Worm (Caenorhabditis elegans) whole organism, L4 larva: ENCODE results near the gene C14C11.2.

ENCODE experiments used
- F10B5.3 ChIP-seq: sonication (generic microtip); optimal IDR thresholded peaks from 2 replicates; lab custom pipeline; 2016; ENCODE audit warnings: mild to moderate bottlenecking, missing genetic modification characterization, missing compliant biosample characterization
- ces-1 ChIP-seq: fragments of 150-350 bp; sonication (generic microtip); optimal IDR thresholded peaks from 4 replicates; lab custom pipeline; 2014; ENCODE audit warnings: missing biosample characterization, missing genetic modification reagents, missing genetic modification characterization
- daf-12 ChIP-seq: fragments of 150-350 bp; optimal IDR thresholded peaks from 2 replicates; lab custom pipeline; 2014; ENCODE audit warnings: missing biosample characterization, missing genetic modification reagents, missing genetic modification characterization
- fkh-10 ChIP-seq: fragments of 150-350 bp; optimal IDR thresholded peaks from 2 replicates; lab custom pipeline; 2014; ENCODE audit warnings: missing biosample characterization, missing genetic modification reagents, missing genetic modification characterization
- lin-1 ChIP-seq: fragments of 200-800 bp; sonication (Bioruptor generic); IDR thresholded peaks from 2 replicates; pipeline ENCODE4 v1.3.6; 2022; ENCODE audit warnings: missing genetic modification reagents, missing genetic modification characterization, missing compliant biosample characterization
- lin-29 ChIP-seq: fragments of 200-800 bp; sonication (Bioruptor generic); IDR thresholded peaks from 2 replicates; pipeline ENCODE4 v1.3.6; 2022; ENCODE audit warnings: missing genetic modification reagents, missing genetic modification characterization, missing compliant biosample characterization
- lin-38 ChIP-seq: fragments of 200-800 bp; sonication (Bioruptor generic); IDR thresholded peaks from 2 replicates; pipeline ENCODE4 v1.3.6; 2022; ENCODE audit warnings: missing genetic modification reagents, missing genetic modification characterization, missing compliant biosample characterization
- lin-39 ChIP-seq: fragments of 150-350 bp; optimal IDR thresholded peaks from 2 replicates; lab custom pipeline; 2014; ENCODE audit warnings: missing biosample characterization, missing genetic modification reagents, missing genetic modification characterization
- snpc-4 ChIP-seq: fragments of 150-350 bp; optimal IDR thresholded peaks from 2 replicates; lab custom pipeline; 2014; ENCODE audit warnings: missing biosample characterization, missing genetic modification characterization
- unc-130 ChIP-seq: sonication (generic microtip); optimal IDR thresholded peaks from 2 replicates; lab custom pipeline; 2016; ENCODE audit warnings: missing genetic modification reagents, missing genetic modification characterization, missing compliant biosample characterization
- unc-39 ChIP-seq: sonication (generic microtip); optimal IDR thresholded peaks from 2 replicates; lab custom pipeline; 2017; ENCODE audit warnings: missing biosample characterization, missing genetic modification characterization

DNA sequence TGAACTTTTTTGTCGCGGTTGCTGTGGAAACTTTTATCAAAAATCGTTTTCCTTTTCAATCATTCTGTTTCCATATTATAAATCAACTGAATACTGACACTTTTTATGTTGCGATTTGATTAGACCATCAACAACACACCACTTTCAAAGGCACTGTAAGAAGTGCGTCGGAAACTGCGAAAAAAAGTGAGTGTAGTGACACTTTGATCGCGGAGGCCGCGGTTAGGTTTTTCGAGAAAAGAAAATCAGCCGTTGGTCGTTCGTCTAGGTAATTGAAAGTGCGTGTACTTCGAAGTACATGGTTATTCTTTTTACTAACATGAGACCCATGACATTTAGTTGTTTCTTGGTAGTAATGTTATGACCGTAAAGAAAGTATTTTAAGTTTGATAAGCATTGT, 34.7 kb downstream of the C14C11.2 start:
- TF ChIP-seq unc-130 (GFP tag; lab: Kevin White, UChicago) (no peak), daf-12 (tag; lab: Kevin White, UChicago) (no peak), ces-1 (GFP tag; lab: Kevin White, UChicago) (no peak), lin-38 (GFP tag; lab: Robert Waterston, UW) (no peak), fkh-10 (GFP tag; lab: Kevin White, UChicago) (no peak), lin-29 (GFP tag; lab: Robert Waterston, UW) (no peak), lin-39 (tag; lab: Kevin White, UChicago) (no peak), snpc-4 (no peak), lin-1 (GFP tag; lab: Robert Waterston, UW) (0 out of 2 replicates have a peak, but pooled peaks have one; percentile 33), unc-39 (tag; lab: Kevin White, UChicago) (no peak), F10B5.3 (tag; lab: Kevin White, UChicago) (no peak)
